Worm (Caenorhabditis elegans): ENCODE data around the gene glb-30.

DNA sequence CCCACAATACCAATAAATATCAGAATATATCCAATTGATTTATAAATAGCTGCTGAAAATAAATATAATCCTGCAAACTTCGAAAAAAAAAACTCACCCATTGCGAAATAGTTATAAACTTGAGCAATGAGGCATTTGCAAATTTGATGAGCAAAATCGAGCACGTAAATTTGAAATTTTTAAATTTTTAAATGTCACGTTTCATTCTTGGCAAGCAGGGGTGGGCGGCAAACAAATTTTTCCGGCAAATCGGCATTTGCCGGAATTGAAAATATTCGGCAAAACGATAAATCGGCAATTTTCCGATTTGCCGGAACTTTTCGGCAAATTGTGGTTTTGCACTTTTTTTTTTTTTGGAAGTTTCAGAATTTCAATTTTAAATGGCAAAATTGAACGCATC, 21.5 kb upstream of the glb-30 start, which contains the start of gene Y22D7AR.14:
- TF ChIP-seq mxl-2 (GFP tag; conservative IDR thresholded peaks at IDR 0.05): no peak
- TF ChIP-seq nhr-25 (tag; optimal IDR thresholded peaks at IDR 0.05; ENCODE audit: borderline replicate concordance, insufficient read depth): no peak
- no peak for TF ChIP-seq mxl-3 (GFP tag; optimal IDR thresholded peaks at IDR 0.05)
- TF ChIP-seq lin-39 (tag; optimal IDR thresholded peaks at IDR 0.05): no peak
- no peak for TF ChIP-seq aly-2 (tag; optimal IDR thresholded peaks at IDR 0.05)
- TF ChIP-seq jun-1 (tag; optimal IDR thresholded peaks at IDR 0.05): no peak
- TF ChIP-seq ceh-82 (tag; optimal IDR thresholded peaks at IDR 0.05): no peak
- no peak for TF ChIP-seq pha-4 (GFP tag; IDR thresholded peaks at IDR 0.05)
- TF ChIP-seq pha-4 (tag; optimal IDR thresholded peaks at IDR 0.05): no peak
- no peak for TF ChIP-seq pqm-1 (tag; optimal IDR thresholded peaks at IDR 0.05)
- no peak for TF ChIP-seq nhr-11 (tag; optimal IDR thresholded peaks at IDR 0.05)
- TF ChIP-seq egl-27 (tag; optimal IDR thresholded peaks at IDR 0.05): no peak
- no peak for TF ChIP-seq ztf-11 (tag; optimal IDR thresholded peaks at IDR 0.05)

Data from whole organism, L4 larva.